Worm (Caenorhabditis elegans) whole organism, L3 larva: ENCODE results near the gene lron-4.

Experiments used
- R02D3.7 ChIP-seq: fragments of 150-350 bp; optimal IDR thresholded peaks from 2 replicates; lab custom pipeline; 2014; ENCODE audit warnings: missing biosample characterization, missing genetic modification characterization
- aly-2 ChIP-seq: fragments of 150-350 bp; optimal IDR thresholded peaks from 2 replicates; lab custom pipeline; 2014; ENCODE audit warnings: missing biosample characterization, missing genetic modification characterization
- ama-1 ChIP-seq: fragments of 150-350 bp; optimal IDR thresholded peaks from 2 replicates; lab custom pipeline; 2018
- ceh-28 ChIP-seq: fragments of 150-350 bp; optimal IDR thresholded peaks from 2 replicates; lab custom pipeline; 2014; ENCODE audit warnings: missing biosample characterization, missing genetic modification reagents, missing genetic modification characterization
- ceh-82 ChIP-seq: fragments of 150-350 bp; optimal IDR thresholded peaks from 2 replicates; lab custom pipeline; 2014; ENCODE audit warnings: missing biosample characterization, missing genetic modification characterization
- ceh-9 ChIP-seq: sonication (generic microtip); optimal IDR thresholded peaks from 2 replicates; lab custom pipeline; 2018; ENCODE audit warnings: missing biosample characterization, missing genetic modification characterization
- daf-12 ChIP-seq: fragments of 150-350 bp; optimal IDR thresholded peaks from 2 replicates; lab custom pipeline; 2014; ENCODE audit warnings: missing biosample characterization, missing genetic modification reagents, missing genetic modification characterization
- egl-27 ChIP-seq: sonication (generic microtip); optimal IDR thresholded peaks from 4 replicates; lab custom pipeline; 2017; ENCODE audit warnings: missing biosample characterization, missing genetic modification reagents, missing genetic modification characterization
- egl-5 ChIP-seq: fragments of 150-350 bp; optimal IDR thresholded peaks from 2 replicates; lab custom pipeline; 2017; ENCODE audit warnings: missing biosample characterization, missing genetic modification reagents, missing genetic modification characterization, inconsistent platforms
- elt-1 ChIP-seq: fragments of 150-350 bp; optimal IDR thresholded peaks from 2 replicates; lab custom pipeline; 2014; ENCODE audit warnings: missing biosample characterization, missing genetic modification characterization
- elt-2 ChIP-seq: sonication (generic microtip); optimal IDR thresholded peaks from 2 replicates; lab custom pipeline; 2016; ENCODE audit warnings: missing genetic modification reagents, mild to moderate bottlenecking, missing genetic modification characterization, missing compliant biosample characterization
- elt-3 ChIP-seq, 3 experiments: fragments of 150-350 bp in 1 of 3; sonication (generic microtip) in 2 of 3; optimal IDR thresholded peaks; 2 replicates in 2 of 3; 4 replicates in 1 of 3; lab custom pipeline; 2014 to 2017; ENCODE audit warnings: missing biosample characterization in 3 of 3, missing genetic modification characterization in 3 of 3
- eor-1 ChIP-seq, 2 experiments: fragments of 150-350 bp; optimal IDR thresholded peaks; 2 replicates each; lab custom pipeline; 2014 to 2018; ENCODE audit warnings: missing biosample characterization in 2 of 2, missing genetic modification characterization in 2 of 2
- fkh-10 ChIP-seq: sonication (generic microtip); optimal IDR thresholded peaks from 2 replicates; lab custom pipeline; 2017; ENCODE audit warnings: missing biosample characterization, missing genetic modification reagents, missing genetic modification characterization
- fkh-2 ChIP-seq: fragments of 150-350 bp; optimal IDR thresholded peaks from 2 replicates; lab custom pipeline; 2014; ENCODE audit warnings: missing biosample characterization, missing genetic modification reagents, missing genetic modification characterization
- fos-1 ChIP-seq: fragments of 150-350 bp; optimal IDR thresholded peaks from 2 replicates; lab custom pipeline; 2014; ENCODE audit warnings: missing biosample characterization, missing genetic modification characterization
- hmg-11 ChIP-seq: sonication (generic microtip); optimal IDR thresholded peaks from 2 replicates; lab custom pipeline; 2016; ENCODE audit warnings: missing genetic modification characterization, missing compliant biosample characterization
- jun-1 ChIP-seq: fragments of 150-350 bp; optimal IDR thresholded peaks from 2 replicates; lab custom pipeline; 2014; ENCODE audit warnings: missing biosample characterization, missing genetic modification reagents, missing genetic modification characterization
- lin-15B ChIP-seq: fragments of 150-350 bp; optimal IDR thresholded peaks from 2 replicates; lab custom pipeline; 2014; ENCODE audit warnings: missing biosample characterization, missing genetic modification characterization
- lin-39 ChIP-seq: fragments of 150-350 bp; optimal IDR thresholded peaks from 2 replicates; lab custom pipeline; 2018; ENCODE audit warnings: missing biosample characterization, missing genetic modification reagents, missing genetic modification characterization
- lsy-12 ChIP-seq: sonication (generic microtip); optimal IDR thresholded peaks from 2 replicates; lab custom pipeline; 2016; ENCODE audit warnings: mild to moderate bottlenecking, missing genetic modification characterization, missing compliant biosample characterization
- mdl-1 ChIP-seq: fragments of 150-350 bp; optimal IDR thresholded peaks from 2 replicates; lab custom pipeline; 2014; ENCODE audit warnings: missing biosample characterization, missing genetic modification characterization
- nfya-1 ChIP-seq: sonication (generic microtip); optimal IDR thresholded peaks from 2 replicates; lab custom pipeline; 2017; ENCODE audit warnings: missing genetic modification characterization, mild to moderate bottlenecking, missing compliant biosample characterization, antibody characterized with exemption, moderate library complexity; ENCODE audit not compliant: insufficient read depth
- nhr-11 ChIP-seq: fragments of 150-350 bp; optimal IDR thresholded peaks from 2 replicates; lab custom pipeline; 2014; ENCODE audit warnings: missing biosample characterization, missing genetic modification characterization
- nhr-12 ChIP-seq: fragments of 150-350 bp; optimal IDR thresholded peaks from 2 replicates; lab custom pipeline; 2014; ENCODE audit warnings: missing biosample characterization, missing genetic modification characterization
- nhr-23 ChIP-seq: fragments of 150-350 bp; optimal IDR thresholded peaks from 2 replicates; lab custom pipeline; 2014; ENCODE audit warnings: missing biosample characterization, missing genetic modification reagents, missing genetic modification characterization
- nhr-237 ChIP-seq: fragments of 150-350 bp; optimal IDR thresholded peaks from 2 replicates; lab custom pipeline; 2014; ENCODE audit warnings: missing biosample characterization, missing genetic modification characterization
- nhr-25 ChIP-seq: sonication (generic microtip); optimal IDR thresholded peaks from 2 replicates; lab custom pipeline; 2017; ENCODE audit warnings: missing biosample characterization, missing genetic modification characterization
- nhr-43 ChIP-seq: sonication (generic microtip); optimal IDR thresholded peaks from 2 replicates; lab custom pipeline; 2016; ENCODE audit warnings: mild to moderate bottlenecking, missing genetic modification characterization, missing compliant biosample characterization; ENCODE audit not compliant: poor library complexity, severe bottlenecking
- nhr-67 ChIP-seq: fragments of 150-350 bp; optimal IDR thresholded peaks from 2 replicates; lab custom pipeline; 2014; ENCODE audit warnings: missing biosample characterization, missing genetic modification characterization
- nhr-76 ChIP-seq: fragments of 150-350 bp; sonication (generic microtip); optimal IDR thresholded peaks from 5 replicates; lab custom pipeline; 2014; ENCODE audit warnings: missing biosample characterization, missing genetic modification characterization
- nhr-77 ChIP-seq: fragments of 150-350 bp; optimal IDR thresholded peaks from 2 replicates; lab custom pipeline; 2014; ENCODE audit warnings: missing biosample characterization, missing genetic modification characterization
- pha-4 ChIP-seq: fragments of 150-350 bp; optimal IDR thresholded peaks from 2 replicates; lab custom pipeline; 2014; ENCODE audit warnings: missing biosample characterization, missing genetic modification reagents, missing genetic modification characterization
- pqm-1 ChIP-seq: fragments of 150-350 bp; optimal IDR thresholded peaks from 2 replicates; lab custom pipeline; 2017; ENCODE audit warnings: missing biosample characterization, missing genetic modification characterization, inconsistent platforms
- skn-1 ChIP-seq: fragments of 150-350 bp; optimal IDR thresholded peaks from 2 replicates; lab custom pipeline; 2014; ENCODE audit warnings: missing biosample characterization, missing genetic modification characterization
- snpc-4 ChIP-seq: fragments of 150-350 bp; optimal IDR thresholded peaks from 2 replicates; lab custom pipeline; 2014; ENCODE audit warnings: missing biosample characterization, missing genetic modification characterization
- tbx-2 ChIP-seq: sonication (generic microtip); optimal IDR thresholded peaks from 2 replicates; lab custom pipeline; 2016; ENCODE audit warnings: mild to moderate bottlenecking, missing genetic modification characterization, missing compliant biosample characterization
- unc-39 ChIP-seq: sonication (generic microtip); optimal IDR thresholded peaks from 4 replicates; lab custom pipeline; 2017; ENCODE audit warnings: missing biosample characterization, missing genetic modification characterization
- unc-62 ChIP-seq: fragments of 150-350 bp; sonication (generic microtip); optimal IDR thresholded peaks from 4 replicates; lab custom pipeline; 2014; ENCODE audit warnings: missing biosample characterization, missing genetic modification reagents, missing genetic modification characterization
- ztf-11 ChIP-seq: fragments of 150-350 bp; optimal IDR thresholded peaks from 2 replicates; lab custom pipeline; 2014; ENCODE audit warnings: missing biosample characterization, missing genetic modification characterization
- ztf-4 ChIP-seq: fragments of 150-350 bp; optimal IDR thresholded peaks from 2 replicates; lab custom pipeline; 2014; ENCODE audit warnings: missing biosample characterization, missing genetic modification characterization

The lron-4 gene

ce11 chrII:8075324-8075810 lies 36.6 kb downstream of the lron-4 start, which contains the start of gene K02C4.2 (continued):
- TF ChIP-seq snpc-4 (tag; lab: Kevin White, UChicago): no peak
- TF ChIP-seq ceh-82 (tag; lab: Kevin White, UChicago): no peak
- TF ChIP-seq ama-1 (lab: Kevin White, UChicago): peak; percentile 43
- TF ChIP-seq fkh-2: no peak
- TF ChIP-seq mdl-1 (tag; lab: Kevin White, UChicago): no peak
- TF ChIP-seq nhr-11 (tag; lab: Kevin White, UChicago): no peak
- no peak for TF ChIP-seq fos-1 (tag; lab: Kevin White, UChicago)
- no peak for TF ChIP-seq nhr-67
- TF ChIP-seq ztf-11: no peak
- peak; percentile 86 for TF ChIP-seq egl-27 (tag; lab: Kevin White, UChicago)
- TF ChIP-seq nhr-237 (tag; lab: Kevin White, UChicago): no peak
- TF ChIP-seq R02D3.7: peak; percentile 6
- TF ChIP-seq unc-62 (GFP tag; lab: Kevin White, UChicago): no peak
- TF ChIP-seq jun-1: peak; percentile 58
- TF ChIP-seq lin-39 (tag; lab: Kevin White, UChicago): peak; percentile 85
- no peak for TF ChIP-seq unc-39 (tag; lab: Kevin White, UChicago)
- peak; percentile 86 for TF ChIP-seq lsy-12 (tag; lab: Kevin White, UChicago)
- TF ChIP-seq aly-2 (tag; lab: Kevin White, UChicago): no peak
- peak; percentile 73 for TF ChIP-seq nfya-1 (tag; lab: Kevin White, UChicago)
- TF ChIP-seq, all 47 proteins: peak for 22

ce11 chrII:8074058-8074457 lies 37.9 kb downstream of the lron-4 start:
- TF ChIP-seq fkh-2: no peak
- no peak for TF ChIP-seq ceh-82 (tag; lab: Kevin White, UChicago)
- no peak for TF ChIP-seq nhr-76 (tag; lab: Kevin White, UChicago)
- peak; percentile 79 for TF ChIP-seq elt-2 (tag; lab: Kevin White, UChicago)
- TF ChIP-seq elt-1 (tag; lab: Kevin White, UChicago): no peak
- TF ChIP-seq ceh-28: no peak
- TF ChIP-seq pqm-1: peak; percentile 72
- TF ChIP-seq eor-1 (tag; optimal IDR thresholded peaks at IDR 0.05; lab: Kevin White, UChicago): no peak
- TF ChIP-seq nhr-12 (tag; lab: Kevin White, UChicago): no peak
- no peak for TF ChIP-seq pha-4 (tag; lab: Kevin White, UChicago)
- no peak for TF ChIP-seq nfya-1 (tag; lab: Kevin White, UChicago)
- TF ChIP-seq ztf-4 (tag; lab: Kevin White, UChicago): no peak
- no peak for TF ChIP-seq nhr-23
- no peak for TF ChIP-seq unc-39 (tag; lab: Kevin White, UChicago)

DNA sequence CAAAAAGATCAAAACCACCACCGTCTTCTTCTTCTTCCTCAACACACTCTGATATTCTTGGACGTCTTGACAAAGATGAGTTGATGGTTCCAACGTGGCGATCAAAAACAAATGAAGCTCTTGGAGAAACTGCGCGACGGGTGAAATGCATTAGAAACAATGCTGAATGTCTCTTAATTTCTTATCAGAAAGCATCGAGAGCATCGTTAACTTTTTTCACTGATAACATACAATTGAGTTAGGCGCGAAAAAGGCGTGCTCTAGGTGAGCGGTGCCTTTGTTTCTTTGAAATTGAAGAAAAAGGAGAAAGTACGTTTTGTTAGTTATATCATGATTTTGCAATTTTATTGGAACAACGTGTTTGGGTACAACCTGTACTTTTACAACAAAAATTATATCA lies 38.7 kb downstream of the lron-4 start, which contains the start of gene gpcp-2:
Gene gpcp-2, minus strand, starts transcription at position 153 of the 400 bp plus-strand sequence.
- TF ChIP-seq daf-12: no peak
- TF ChIP-seq nhr-67: no peak
- TF ChIP-seq pqm-1: peak; percentile 32
- TF ChIP-seq mdl-1 (tag; lab: Kevin White, UChicago): no peak
- no peak for TF ChIP-seq elt-3 (tag; optimal IDR thresholded peaks at IDR 0.05; lab: Kevin White, UChicago)
- no peak for TF ChIP-seq jun-1
- TF ChIP-seq elt-2 (tag; lab: Kevin White, UChicago): peak; percentile 82
- TF ChIP-seq nfya-1 (tag; lab: Kevin White, UChicago): no peak
- TF ChIP-seq R02D3.7: no peak
- no peak for TF ChIP-seq lin-15B (tag; lab: Kevin White, UChicago)
- no peak for TF ChIP-seq ceh-82 (tag; lab: Kevin White, UChicago)
- no peak for TF ChIP-seq egl-5 (tag; lab: Kevin White, UChicago)
- TF ChIP-seq aly-2 (tag; lab: Kevin White, UChicago): no peak

DNA sequence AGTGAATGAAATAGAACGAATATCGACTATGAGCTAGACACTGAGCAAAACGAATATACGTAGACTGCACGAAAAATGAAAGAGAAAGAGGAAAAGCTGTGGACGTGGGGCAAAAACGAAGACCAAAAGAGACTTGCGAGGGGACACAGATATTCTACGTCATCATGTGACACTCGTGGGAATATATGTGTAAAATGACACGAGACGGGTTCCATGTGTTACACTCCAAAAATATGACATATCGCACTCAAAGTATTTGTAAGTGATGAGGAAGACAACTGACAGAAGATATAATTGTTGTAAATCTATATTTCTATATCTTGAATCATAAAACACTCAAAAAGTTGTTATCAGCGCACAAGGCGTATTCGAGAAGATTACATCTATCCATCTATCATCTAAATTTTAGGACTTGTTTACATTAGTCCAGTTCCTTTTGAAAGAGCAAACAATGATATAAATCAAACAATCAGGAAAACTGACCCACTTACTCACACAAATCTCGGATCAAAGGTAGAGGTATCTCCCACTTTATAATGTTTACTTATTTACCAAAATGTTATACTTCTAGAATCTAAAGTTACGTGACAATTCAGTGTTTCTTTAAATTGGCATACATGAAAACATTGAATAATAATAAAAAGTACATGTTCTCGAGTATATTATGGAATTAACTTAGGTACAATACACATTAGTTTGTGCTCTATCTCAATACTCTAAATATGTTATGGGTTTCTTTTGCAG lies 40.0 kb downstream of the lron-4 start:
- TF ChIP-seq egl-27 (tag; lab: Kevin White, UChicago) (peak; percentile 22), mdl-1 (tag; lab: Kevin White, UChicago) (peak; percentile 55), lsy-12 (tag; lab: Kevin White, UChicago) (no peak), pha-4 (tag; lab: Kevin White, UChicago) (peak; percentile 69), elt-2 (tag; lab: Kevin White, UChicago) (no peak), lin-15B (tag; lab: Kevin White, UChicago) (peak; percentile 20), elt-3 (tag; optimal IDR thresholded peaks at IDR 0.05; lab: Kevin White, UChicago) (no peak), tbx-2 (tag; lab: Kevin White, UChicago) (peak; percentile 1), nhr-43 (tag; lab: Kevin White, UChicago) (peak; percentile 56), fkh-10 (GFP tag; lab: Kevin White, UChicago) (peak; percentile 8), unc-39 (tag; lab: Kevin White, UChicago) (no peak), egl-5 (tag; lab: Kevin White, UChicago) (no peak), nfya-1 (tag; lab: Kevin White, UChicago) (peak; percentile 55), hmg-11 (tag; lab: Kevin White, UChicago) (peak; percentile 52), ceh-9 (tag; lab: Kevin White, UChicago) (no peak), daf-12 (no peak), lin-39 (tag; lab: Kevin White, UChicago) (peak; percentile 36), nhr-25 (tag; lab: Kevin White, UChicago) (peak; percentile 35), R02D3.7 (no peak), nhr-11 (tag; lab: Kevin White, UChicago) (peak; percentile 57), nhr-23 (no peak), nhr-77 (tag; lab: Kevin White, UChicago) (no peak), skn-1 (tag; lab: Kevin White, UChicago) (no peak), unc-62 (GFP tag; lab: Kevin White, UChicago) (peak; percentile 69), elt-1 (tag; lab: Kevin White, UChicago) (no peak), eor-1 (tag; optimal IDR thresholded peaks at IDR 0.05; lab: Kevin White, UChicago) (no peak), pqm-1 (no peak), nhr-76 (tag; lab: Kevin White, UChicago) (no peak), jun-1 (no peak)
